Worm (Caenorhabditis elegans) whole organism, late embryonic: ENCODE measurements around the gene pot-1.

ENCODE experiments used
- C08G9.2 ChIP-seq: sonication (generic microtip); optimal IDR thresholded peaks from 2 replicates; lab custom pipeline; 2016; ENCODE audit warnings: mild to moderate bottlenecking, missing genetic modification characterization, moderate library complexity, missing compliant biosample characterization
- C38D4.7 ChIP-seq: fragments of 200-800 bp; sonication (Bioruptor generic); optimal IDR thresholded peaks from 2 replicates; lab custom pipeline; 2018; ENCODE audit warnings: mild to moderate bottlenecking, missing genetic modification characterization, moderate library complexity, missing compliant biosample characterization
- F13H6.1 ChIP-seq: sonication (generic microtip); optimal IDR thresholded peaks from 2 replicates; lab custom pipeline; 2016; ENCODE audit warnings: missing genetic modification characterization, missing compliant biosample characterization
- K02D7.2 ChIP-seq: sonication (generic microtip); optimal IDR thresholded peaks from 2 replicates; lab custom pipeline; 2017; ENCODE audit warnings: mild to moderate bottlenecking, missing genetic modification characterization, missing compliant biosample characterization
- K09A11.1 ChIP-seq: sonication (generic microtip); optimal IDR thresholded peaks from 2 replicates; lab custom pipeline; 2017; ENCODE audit warnings: antibody characterized with exemption, mild to moderate bottlenecking, missing genetic modification characterization, missing compliant biosample characterization; ENCODE audit not compliant: insufficient read depth
- ahr-1 ChIP-seq: sonication (generic microtip); optimal IDR thresholded peaks from 2 replicates; lab custom pipeline; 2016; ENCODE audit warnings: missing genetic modification characterization, missing compliant biosample characterization
- ceh-18 ChIP-seq: sonication (generic microtip); optimal IDR thresholded peaks from 2 replicates; lab custom pipeline; 2016; ENCODE audit warnings: missing genetic modification characterization, missing compliant biosample characterization
- ceh-22 ChIP-seq: sonication (generic microtip); optimal IDR thresholded peaks from 2 replicates; lab custom pipeline; 2017; ENCODE audit warnings: missing biosample characterization, missing genetic modification characterization
- ceh-31 ChIP-seq: sonication (generic microtip); optimal IDR thresholded peaks from 2 replicates; lab custom pipeline; 2016; ENCODE audit warnings: missing genetic modification characterization, missing compliant biosample characterization
- ceh-45 ChIP-seq: fragments of 200-800 bp; sonication (Bioruptor generic); IDR thresholded peaks from 2 replicates; pipeline ENCODE4 v1.3.6; 2022; ENCODE audit warnings: missing genetic modification reagents, missing genetic modification characterization, missing compliant biosample characterization
- ceh-6 ChIP-seq: fragments of 200-800 bp; sonication (Bioruptor generic); optimal IDR thresholded peaks from 2 replicates; lab custom pipeline; 2018; ENCODE audit warnings: mild to moderate bottlenecking, missing genetic modification characterization, missing compliant biosample characterization
- ceh-9 ChIP-seq: sonication (generic microtip); optimal IDR thresholded peaks from 2 replicates; lab custom pipeline; 2016; ENCODE audit warnings: mild to moderate bottlenecking, missing genetic modification characterization, inconsistent platforms, missing compliant biosample characterization
- ets-4 ChIP-seq: sonication (generic microtip); optimal IDR thresholded peaks from 2 replicates; lab custom pipeline; 2016; ENCODE audit warnings: missing genetic modification characterization, missing compliant biosample characterization
- fax-1 ChIP-seq: sonication (generic microtip); optimal IDR thresholded peaks from 2 replicates; lab custom pipeline; 2016; ENCODE audit warnings: missing genotype, missing genetic modification characterization, missing compliant biosample characterization
- fkh-6 ChIP-seq: sonication (generic microtip); optimal IDR thresholded peaks from 2 replicates; lab custom pipeline; 2016; ENCODE audit warnings: missing genetic modification characterization, missing compliant biosample characterization
- gmeb-2 ChIP-seq: sonication (generic microtip); optimal IDR thresholded peaks from 2 replicates; lab custom pipeline; 2016; ENCODE audit warnings: missing genetic modification characterization, inconsistent platforms, missing compliant biosample characterization
- hlh-13 ChIP-seq: fragments of 200-800 bp; sonication (Bioruptor generic); optimal IDR thresholded peaks from 2 replicates; lab custom pipeline; 2018; ENCODE audit warnings: mild to moderate bottlenecking, missing genetic modification characterization, missing compliant biosample characterization
- hlh-30 ChIP-seq: sonication (generic microtip); optimal IDR thresholded peaks from 2 replicates; lab custom pipeline; 2017; ENCODE audit warnings: antibody characterized with exemption, missing genetic modification characterization, missing compliant biosample characterization; ENCODE audit not compliant: insufficient read depth
- hlh-6 ChIP-seq: sonication (generic microtip); optimal IDR thresholded peaks from 2 replicates; lab custom pipeline; 2016; ENCODE audit warnings: missing genotype, missing genetic modification characterization, missing compliant biosample characterization
- lim-6 ChIP-seq: sonication (generic microtip); optimal IDR thresholded peaks from 2 replicates; lab custom pipeline; 2016; ENCODE audit warnings: missing genetic modification characterization, missing compliant biosample characterization
- mec-3 ChIP-seq: sonication (generic microtip); optimal IDR thresholded peaks from 2 replicates; lab custom pipeline; 2016; ENCODE audit warnings: borderline replicate concordance, missing genetic modification characterization, missing compliant biosample characterization
- nfya-1 ChIP-seq: sonication (generic microtip); optimal IDR thresholded peaks from 2 replicates; lab custom pipeline; 2017; ENCODE audit warnings: missing genetic modification characterization, mild to moderate bottlenecking, missing compliant biosample characterization, antibody characterized with exemption, moderate library complexity
- nhr-11 ChIP-seq: fragments of 150-350 bp; optimal IDR thresholded peaks from 2 replicates; lab custom pipeline; 2014; ENCODE audit warnings: missing biosample characterization, missing genetic modification characterization
- nhr-232 ChIP-seq: sonication (generic microtip); optimal IDR thresholded peaks from 2 replicates; lab custom pipeline; 2016; ENCODE audit warnings: missing genetic modification characterization, missing compliant biosample characterization
- npax-4 ChIP-seq: sonication (generic microtip); optimal IDR thresholded peaks from 2 replicates; lab custom pipeline; 2016; ENCODE audit warnings: missing genetic modification characterization, missing compliant biosample characterization
- odd-2 ChIP-seq: sonication (generic microtip); optimal IDR thresholded peaks from 2 replicates; lab custom pipeline; 2017; ENCODE audit warnings: antibody characterized with exemption, mild to moderate bottlenecking, missing genetic modification characterization, missing compliant biosample characterization
- pag-3 ChIP-seq: sonication (generic microtip); optimal IDR thresholded peaks from 2 replicates; lab custom pipeline; 2016; ENCODE audit warnings: missing compliant biosample characterization, missing genetic modification characterization, borderline replicate concordance
- pax-1 ChIP-seq: fragments of 150-350 bp; optimal IDR thresholded peaks from 2 replicates; lab custom pipeline; 2014; ENCODE audit warnings: missing biosample characterization, missing genetic modification characterization
- pha-2 ChIP-seq: sonication (generic microtip); optimal IDR thresholded peaks from 2 replicates; lab custom pipeline; 2017; ENCODE audit warnings: mild to moderate bottlenecking, missing genetic modification characterization, missing compliant biosample characterization
- pha-4 ChIP-seq: fragments of 150-350 bp; optimal IDR thresholded peaks from 2 replicates; lab custom pipeline; 2018; ENCODE audit warnings: missing biosample characterization, missing genetic modification reagents, missing genetic modification characterization
- pros-1 ChIP-seq: fragments of 150-350 bp; optimal IDR thresholded peaks from 2 replicates; lab custom pipeline; 2014; ENCODE audit warnings: missing biosample characterization, missing genetic modification reagents, missing genetic modification characterization
- ref-2 ChIP-seq: sonication (generic microtip); optimal IDR thresholded peaks from 2 replicates; lab custom pipeline; 2016; ENCODE audit warnings: missing genetic modification characterization, missing compliant biosample characterization
- syd-9 ChIP-seq: sonication (generic microtip); optimal IDR thresholded peaks from 2 replicates; lab custom pipeline; 2016; ENCODE audit warnings: mild to moderate bottlenecking, missing genetic modification characterization, moderate library complexity, missing compliant biosample characterization
- tbx-2 ChIP-seq: sonication (generic microtip); optimal IDR thresholded peaks from 2 replicates; lab custom pipeline; 2016; ENCODE audit warnings: missing genetic modification characterization, missing compliant biosample characterization
- tbx-7 ChIP-seq: sonication (generic microtip); optimal IDR thresholded peaks from 2 replicates; lab custom pipeline; 2016; ENCODE audit warnings: missing genotype, missing genetic modification characterization, missing compliant biosample characterization
- unc-3 ChIP-seq, 2 experiments: fragments of 200-800 bp in 1 of 2; sonication (Bioruptor generic) in 1 of 2; sonication (generic microtip) in 1 of 2; conservative IDR thresholded peaks in 1 of 2; optimal IDR thresholded peaks in 1 of 2; 2 replicates each; pipeline versions ENCODE4 v1.3.6 to Lab custom; 2016 to 2022; ENCODE audit warnings: missing compliant biosample characterization in 2 of 2, missing genetic modification characterization in 2 of 2, missing genetic modification reagents in 1 of 2

pot-1 gene

ce11 chrIII:7087691-7088323 is 45.7 kb downstream of the pot-1 start, which contains the start of gene fubl-2 (continued):
- TF ChIP-seq ref-2 (tag; lab: Kevin White, UChicago) (peak; percentile 15), odd-2 (tag; lab: Kevin White, UChicago) (no peak), tbx-7 (tag; lab: Kevin White, UChicago) (peak; percentile 54), K09A11.1 (tag; lab: Kevin White, UChicago) (no peak), syd-9 (tag; lab: Kevin White, UChicago) (no peak), unc-3 (GFP tag; conservative IDR thresholded peaks at IDR 0.05; lab: Robert Waterston, UW) (no peak), unc-3 (tag; optimal IDR thresholded peaks at IDR 0.05; lab: Kevin White, UChicago) (no peak), pag-3 (tag; lab: Kevin White, UChicago) (no peak), F13H6.1 (tag; lab: Kevin White, UChicago) (peak; percentile 3), K02D7.2 (tag; lab: Kevin White, UChicago) (no peak), ahr-1 (tag; lab: Kevin White, UChicago) (no peak), ceh-31 (tag; lab: Kevin White, UChicago) (peak; percentile 90), fax-1 (peak; percentile 18), ceh-18 (tag; lab: Kevin White, UChicago) (no peak), C08G9.2 (tag; lab: Kevin White, UChicago) (peak; percentile 79), fkh-6 (tag; lab: Kevin White, UChicago) (peak; percentile 42), tbx-2 (tag; lab: Kevin White, UChicago) (no peak), nfya-1 (tag; lab: Kevin White, UChicago) (no peak), ceh-6 (GFP tag; lab: Kevin White, UChicago) (no peak), ceh-22 (tag; lab: Kevin White, UChicago) (no peak)
- TF ChIP-seq, all 69 proteins: peak for 16

DNA sequence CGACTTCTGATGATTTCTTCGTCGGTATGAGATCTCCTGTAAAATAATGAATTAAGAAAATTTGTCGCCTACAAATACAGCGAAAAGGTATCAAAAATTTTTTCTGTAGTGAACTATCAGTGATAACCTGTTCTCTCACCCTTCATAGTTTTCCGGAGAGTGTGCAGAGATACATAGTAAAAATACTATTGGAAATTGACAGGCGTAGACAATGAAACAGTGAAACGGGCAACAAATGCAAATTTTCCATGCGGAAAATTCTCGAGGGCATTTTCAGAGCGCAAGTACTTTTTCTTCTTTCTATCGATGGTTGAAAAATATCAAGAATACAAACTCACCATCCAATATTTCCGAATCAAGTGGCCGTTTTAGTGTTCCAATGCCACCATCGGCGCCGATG is 46.3 kb downstream of the pot-1 start:
- TF ChIP-seq nhr-11 (tag; lab: Kevin White, UChicago) (no peak), pha-2 (no peak), hlh-6 (no peak), pax-1 (no peak), hlh-13 (GFP tag; lab: Kevin White, UChicago) (no peak), nhr-232 (tag; lab: Kevin White, UChicago) (no peak), pha-4 (tag; lab: Kevin White, UChicago) (no peak), F13H6.1 (tag; lab: Kevin White, UChicago) (no peak), ceh-45 (GFP tag; lab: Robert Waterston, UW) (no peak), pag-3 (tag; lab: Kevin White, UChicago) (no peak), hlh-30 (no peak), C38D4.7 (GFP tag; lab: Kevin White, UChicago) (no peak)

- TF ChIP-seq ref-2 (tag; lab: Kevin White, UChicago) = no peak
- no peak for TF ChIP-seq pha-4 (tag; lab: Kevin White, UChicago)
- TF ChIP-seq pros-1 (tag; lab: Kevin White, UChicago) = no peak
- TF ChIP-seq odd-2 (tag; lab: Kevin White, UChicago) = no peak
- TF ChIP-seq nhr-232 (tag; lab: Kevin White, UChicago) = no peak
- TF ChIP-seq npax-4 (tag; lab: Kevin White, UChicago) = no peak
- no peak for TF ChIP-seq mec-3 (tag; lab: Kevin White, UChicago)
- no peak for TF ChIP-seq hlh-6
- no peak for TF ChIP-seq syd-9 (tag; lab: Kevin White, UChicago)
- no peak for TF ChIP-seq ets-4 (tag; lab: Kevin White, UChicago)
- no peak for TF ChIP-seq K09A11.1 (tag; lab: Kevin White, UChicago)
- TF ChIP-seq ceh-9 (tag; lab: Kevin White, UChicago) = no peak
- no peak for TF ChIP-seq pag-3 (tag; lab: Kevin White, UChicago)
- no peak for TF ChIP-seq ceh-6 (GFP tag; lab: Kevin White, UChicago)
- TF ChIP-seq gmeb-2 (tag; lab: Kevin White, UChicago) = no peak
- TF ChIP-seq nfya-1 (tag; lab: Kevin White, UChicago) = no peak
- no peak for TF ChIP-seq nhr-11 (tag; lab: Kevin White, UChicago)
- no peak for TF ChIP-seq lim-6 (tag; lab: Kevin White, UChicago)
These were observed 48.6 kb downstream of the pot-1 start, which contains the start of gene tofu-7 for ce11 chrIII:7084908-7085307. tofu-7 (minus strand) TSS chrIII:7085018.
